Worm (Caenorhabditis elegans): Measurements from ENCODE around the gene Y12A6A.1.

Gene Y12A6A.1

DNA sequence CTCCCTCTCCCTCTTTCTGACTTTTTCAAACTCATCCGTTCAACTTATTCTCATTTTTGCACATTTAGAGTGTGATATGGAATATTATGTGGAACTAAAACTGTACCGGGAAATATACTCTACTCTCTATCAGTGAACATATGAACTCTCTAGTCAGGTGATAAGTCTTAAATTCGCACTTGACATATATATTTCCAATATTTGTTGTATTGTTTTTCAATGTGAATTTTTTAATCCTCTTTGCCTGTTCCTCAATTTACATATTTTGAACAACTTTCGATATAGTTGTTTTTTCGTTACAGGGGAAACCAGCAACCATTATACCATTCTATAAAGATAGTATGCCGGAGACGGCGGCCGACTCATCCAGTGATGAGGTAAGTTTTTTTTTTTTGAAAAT, 38.7 kb upstream of the Y12A6A.1 start, which contains the start of gene C04A11.1:
TSS of gene C04A11.1 (plus strand) at position 301 of the 400 bp plus-strand sequence.
- TF ChIP-seq daf-8 (GFP tag; IDR thresholded peaks at IDR 0.05), result no peak

DNA sequence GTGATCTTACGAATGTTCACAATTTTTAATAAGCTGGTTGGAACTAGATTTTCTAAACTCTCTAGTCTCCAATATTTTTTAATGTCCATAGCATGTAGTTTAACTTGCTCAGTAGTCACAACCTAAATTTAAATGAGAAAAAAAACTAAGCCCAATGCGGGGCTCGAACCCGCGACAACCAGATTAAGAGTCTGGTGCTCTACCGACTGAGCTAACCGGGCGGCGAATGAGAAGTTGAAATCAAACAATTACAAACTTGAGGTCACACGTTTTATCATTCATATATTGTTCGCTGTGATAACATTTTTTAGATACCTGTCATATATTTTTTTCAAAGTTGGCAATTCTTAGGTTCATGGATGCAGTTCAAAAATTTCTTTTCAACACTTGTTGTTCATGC, 34.2 kb upstream of the Y12A6A.1 start:
- peak; percentile 52; the same call in 1 of the 2 replicates for TF ChIP-seq Y48G9A.11 (GFP tag; IDR thresholded peaks at IDR 0.05)
- TF ChIP-seq vab-7 (GFP tag; IDR thresholded peaks at IDR 0.05), result peak; percentile 23; the same call in 1 of the 2 replicates
- TF ChIP-seq lin-13 (GFP tag; optimal IDR thresholded peaks at IDR 0.05), result peak; percentile 20
- TF ChIP-seq hmg-1.1 (GFP tag; IDR thresholded peaks at IDR 0.05), result peak; percentile 14; the same call in 1 of the 2 replicates
- TF ChIP-seq lin-38 (GFP tag; IDR thresholded peaks at IDR 0.05), result peak; percentile 61
- no peak for TF ChIP-seq mdl-1 (tag; optimal IDR thresholded peaks at IDR 0.05)
- TF ChIP-seq dve-1 (tag; optimal IDR thresholded peaks at IDR 0.05; ENCODE audit: insufficient read depth), result peak; percentile 22
- TF ChIP-seq daf-16 (GFP tag; optimal IDR thresholded peaks at IDR 0.05), result peak in 1 of 2 experiments; percentile 10
- TF ChIP-seq daf-16 (tag; optimal IDR thresholded peaks at IDR 0.05), result no peak
- TF ChIP-seq skn-1 (tag; optimal IDR thresholded peaks at IDR 0.05), result no peak
- no peak for TF ChIP-seq ceh-82 (tag; optimal IDR thresholded peaks at IDR 0.05)
- peak; percentile 51; the same call in 1 of the 2 replicates for TF ChIP-seq arid-1 (GFP tag; conservative IDR thresholded peaks at IDR 0.05)
- TF ChIP-seq F26F4.8 (GFP tag; conservative IDR thresholded peaks at IDR 0.05), result 0 out of 2 replicates have a peak, but pooled peaks have one; percentile 38
- peak; percentile 34; the same call in 1 of the 2 replicates for TF ChIP-seq dmd-6 (GFP tag; IDR thresholded peaks at IDR 0.05)
- peak; percentile 10 for TF ChIP-seq hlh-30 (tag; optimal IDR thresholded peaks at IDR 0.05; ENCODE audit: insufficient read depth)
- TF ChIP-seq hlh-11 (tag; optimal IDR thresholded peaks at IDR 0.05), result peak; percentile 11

- TF ChIP-seq unc-62 (GFP tag; optimal IDR thresholded peaks at IDR 0.05 in 1 of 2), result peak in 1 of 2 experiments; percentile 55
- no peak for TF ChIP-seq unc-62 (tag; optimal IDR thresholded peaks at IDR 0.05)
- no peak for TF ChIP-seq gei-8 (GFP tag; optimal IDR thresholded peaks at IDR 0.05)
Measured at ce11 chrX:13654276-13654675, 32.7 kb upstream of the Y12A6A.1 start.

DNA sequence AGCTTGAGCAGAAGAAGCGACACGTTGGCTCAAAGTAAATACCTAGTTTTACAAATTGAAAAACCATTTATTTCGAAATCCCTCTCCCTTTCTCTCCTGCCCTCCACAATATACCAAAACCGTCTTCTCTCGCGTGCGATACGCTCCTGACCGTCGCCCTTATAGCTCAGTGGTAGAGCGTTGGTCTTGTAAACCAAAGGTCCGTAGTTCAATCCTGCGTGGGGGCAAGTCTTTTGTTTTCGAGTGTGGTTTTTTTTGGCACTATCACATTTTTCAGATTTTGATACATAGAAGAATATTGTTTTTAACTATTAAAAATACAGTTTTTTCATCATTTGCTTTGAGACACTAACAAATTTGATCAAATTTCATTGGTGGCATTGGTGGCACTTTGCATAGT, 32.0 kb upstream of the Y12A6A.1 start:
- TF ChIP-seq F44E2.7 (GFP tag; IDR thresholded peaks at IDR 0.05) (no peak), lin-13 (GFP tag; optimal IDR thresholded peaks at IDR 0.05) (no peak), ztf-11 (tag; optimal IDR thresholded peaks at IDR 0.05) (no peak), aha-1 (tag) (no peak), php-3 (GFP tag; IDR thresholded peaks at IDR 0.05) (peak; percentile 47; the same call in 1 of the 2 replicates), ceh-32 (tag; optimal IDR thresholded peaks at IDR 0.05; ENCODE audit: poor library complexity) (no peak), unc-62 (GFP tag; optimal IDR thresholded peaks at IDR 0.05 in 1 of 2) (no peak), unc-62 (tag; optimal IDR thresholded peaks at IDR 0.05) (no peak), lsy-2 (tag; optimal IDR thresholded peaks at IDR 0.05) (no peak), ama-1 (optimal IDR thresholded peaks at IDR 0.05) (no peak), madf-9 (GFP tag; conservative IDR thresholded peaks at IDR 0.05) (peak; percentile 63; the same call in 1 of the 2 replicates), lin-1 (GFP tag; IDR thresholded peaks at IDR 0.05) (no peak), ceh-82 (tag; optimal IDR thresholded peaks at IDR 0.05) (no peak), hif-1 (tag; optimal IDR thresholded peaks at IDR 0.05) (no peak), pqm-1 (tag; optimal IDR thresholded peaks at IDR 0.05) (no peak), cey-2 (tag; optimal IDR thresholded peaks at IDR 0.05; ENCODE audit: borderline replicate concordance, insufficient read depth) (no peak), dmd-6 (GFP tag; IDR thresholded peaks at IDR 0.05) (no peak), zfp-2 (tag; optimal IDR thresholded peaks at IDR 0.05) (peak; percentile 8), egl-27 (tag; optimal IDR thresholded peaks at IDR 0.05) (no peak), sdz-12 (GFP tag; optimal IDR thresholded peaks at IDR 0.05) (no peak), nhr-11 (tag; optimal IDR thresholded peaks at IDR 0.05) (no peak), duxl-1 (tag; optimal IDR thresholded peaks at IDR 0.05; ENCODE audit: poor library complexity) (peak; percentile 63), ZK337.2 (GFP tag; IDR thresholded peaks at IDR 0.05) (peak; percentile 57; the same call in 1 of the 2 replicates), fkh-10 (GFP tag; optimal IDR thresholded peaks at IDR 0.05) (no peak), F26F4.8 (GFP tag; conservative IDR thresholded peaks at IDR 0.05) (peak; percentile 85), set-16 (GFP tag; IDR thresholded peaks at IDR 0.05) (no peak), vab-7 (GFP tag; IDR thresholded peaks at IDR 0.05) (peak; percentile 67), nhr-25 (tag; optimal IDR thresholded peaks at IDR 0.05; ENCODE audit: borderline replicate concordance, insufficient read depth) (no peak), Y5F2A.4 (GFP tag; optimal IDR thresholded peaks at IDR 0.05) (peak; percentile 27), Y75B8A.6 (GFP tag; IDR thresholded peaks at IDR 0.05) (no peak), hlh-30 (tag; optimal IDR thresholded peaks at IDR 0.05; ENCODE audit: insufficient read depth) (peak; percentile 4), mxl-3 (GFP tag; optimal IDR thresholded peaks at IDR 0.05) (no peak)
